Fruit fly (Drosophila melanogaster): ENCODE data around the gene Regnase-1.

Regnase-1 gene

DNA sequence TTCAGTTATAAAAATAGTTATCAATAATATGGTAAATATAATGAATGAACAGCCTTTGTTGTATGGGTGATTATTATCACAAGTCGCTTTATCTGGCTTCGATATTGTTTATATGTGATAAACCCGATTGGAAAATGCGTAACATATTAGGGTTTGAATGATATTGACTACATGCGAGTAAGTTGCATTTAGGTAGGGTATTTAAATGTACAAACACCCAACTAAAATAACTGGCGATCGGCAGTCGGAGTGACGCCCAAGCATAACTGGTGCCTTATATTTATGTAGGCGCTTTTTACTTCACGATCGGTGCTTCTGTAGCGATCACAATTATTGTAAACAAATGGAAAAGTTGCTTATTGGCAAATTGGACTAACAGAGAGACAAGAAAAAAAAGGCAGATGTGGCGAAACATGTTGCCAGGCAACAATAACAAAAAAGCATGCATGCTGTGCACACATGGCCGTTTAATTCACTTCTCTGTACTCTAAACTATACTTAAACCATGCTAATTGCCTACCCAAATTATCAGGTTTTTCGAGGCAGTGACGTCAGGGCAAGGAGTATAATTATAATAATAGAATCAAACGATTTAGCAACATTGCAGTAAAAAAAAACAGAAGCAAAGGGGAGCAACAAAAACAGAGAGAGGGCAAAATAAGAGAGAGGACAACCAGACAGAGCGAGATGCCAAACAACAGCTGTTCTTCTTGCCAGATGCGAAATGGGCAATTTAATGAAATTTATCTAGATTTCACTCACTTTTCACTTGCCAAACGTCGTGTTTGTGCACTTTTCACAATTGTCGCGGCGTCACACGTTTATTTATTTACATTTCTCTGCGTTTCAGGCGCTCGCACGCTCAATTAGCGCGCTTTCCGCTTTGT is 28.2 kb downstream of the Regnase-1 start (continued):
- TF ChIP-seq Ada2b (GFP tag; IDR thresholded peaks at IDR 0.05): no peak

DNA sequence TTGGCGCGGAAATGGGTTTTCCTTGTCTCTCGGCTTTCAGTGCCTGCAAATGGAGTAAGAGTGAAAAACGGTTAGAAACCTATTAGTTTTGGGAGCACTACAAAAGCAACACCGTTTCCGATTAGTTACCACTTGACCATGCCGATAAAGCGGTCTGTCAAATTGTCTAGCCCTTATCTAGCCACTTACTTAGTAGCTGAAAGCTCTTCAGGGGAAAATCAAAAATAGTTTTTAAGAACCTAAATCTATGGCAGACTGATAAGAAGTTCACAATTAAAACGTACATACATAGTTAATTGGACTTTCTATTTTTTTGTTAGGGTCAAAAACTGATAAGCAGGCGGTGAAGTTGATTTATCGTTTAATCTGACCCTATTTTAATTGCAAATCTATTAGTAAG is 29.2 kb downstream of the Regnase-1 start:
- TF ChIP-seq CG14441 (GFP tag; IDR thresholded peaks at IDR 0.05): no peak
- no peak for TF ChIP-seq CG16779 (GFP tag; IDR thresholded peaks at IDR 0.05)
- no peak for TF ChIP-seq CG12942 (GFP tag; optimal IDR thresholded peaks at IDR 0.05)
- TF ChIP-seq sug (tag; optimal IDR thresholded peaks at IDR 0.05): peak; percentile 82
- no peak for TF ChIP-seq CG6175 (GFP tag; IDR thresholded peaks at IDR 0.05)
- no peak for TF ChIP-seq CHES-1-like (GFP tag; optimal IDR thresholded peaks at IDR 0.05)
- TF ChIP-seq GATAe (GFP tag; conservative IDR thresholded peaks at IDR 0.05): peak; percentile 68
- TF ChIP-seq CG12769 (tag; optimal IDR thresholded peaks at IDR 0.05): peak; percentile 23
- no peak for TF ChIP-seq Dp (GFP tag; optimal IDR thresholded peaks at IDR 0.05)
- TF ChIP-seq CG11398 (GFP tag; optimal IDR thresholded peaks at IDR 0.05): no peak
- TF ChIP-seq CG12299 (tag; optimal IDR thresholded peaks at IDR 0.05): no peak
- TF ChIP-seq eyg (GFP tag; optimal IDR thresholded peaks at IDR 0.05): no peak
- peak; percentile 32; the same call in 1 of the 2 replicates for TF ChIP-seq sens-2 (GFP tag; IDR thresholded peaks at IDR 0.05)
- no peak for TF ChIP-seq chn (GFP tag; optimal IDR thresholded peaks at IDR 0.05)
- TF ChIP-seq sens (GFP tag): peak; percentile 2
- TF ChIP-seq CG34376 (GFP tag; optimal IDR thresholded peaks at IDR 0.05): peak; percentile 35
- TF ChIP-seq grn (GFP tag; optimal IDR thresholded peaks at IDR 0.05): peak; percentile 74
- TF ChIP-seq psq (GFP tag; optimal IDR thresholded peaks at IDR 0.05): no peak
- no peak for TF ChIP-seq Hey (tag; optimal IDR thresholded peaks at IDR 0.05)
- no peak for TF ChIP-seq TFAM (GFP tag; optimal IDR thresholded peaks at IDR 0.05)
- TF ChIP-seq Poxn (GFP tag; IDR thresholded peaks at IDR 0.05): no peak
- 0 out of 4 replicates have a peak, but pooled peaks have one; percentile 31 for TF ChIP-seq chinmo (GFP tag; IDR thresholded peaks at IDR 0.05; ENCODE audit: partially characterized antibody)
- peak; percentile 67 for TF ChIP-seq Vsx1 (GFP tag; optimal IDR thresholded peaks at IDR 0.05)
- TF ChIP-seq vnd (GFP tag; IDR thresholded peaks at IDR 0.05; ENCODE audit: partially characterized antibody): peak; percentile 41; the same call in 1 of the 3 replicates
- peak in 1 of 2 experiments; percentile 65 for TF ChIP-seq Hr78 (GFP tag; optimal IDR thresholded peaks at IDR 0.05)
- TF ChIP-seq Rx (GFP tag; IDR thresholded peaks at IDR 0.05): no peak
- no peak for TF ChIP-seq CG10431 (GFP tag; optimal IDR thresholded peaks at IDR 0.05)
- TF ChIP-seq mirr (GFP tag; optimal IDR thresholded peaks at IDR 0.05): peak; percentile 91
- TF ChIP-seq lab (GFP tag; optimal IDR thresholded peaks at IDR 0.05): peak; percentile 36
- no peak for TF ChIP-seq chm (GFP tag; IDR thresholded peaks at IDR 0.05)
- no peak for TF ChIP-seq CG17912 (GFP tag; optimal IDR thresholded peaks at IDR 0.05)
- TF ChIP-seq CG1024 (GFP tag; IDR thresholded peaks at IDR 0.05): no peak
- TF ChIP-seq exex (tag; optimal IDR thresholded peaks at IDR 0.05): peak; percentile 98
- no peak for TF ChIP-seq Opbp (GFP tag; IDR thresholded peaks at IDR 0.05; ENCODE audit: partially characterized antibody)

DNA sequence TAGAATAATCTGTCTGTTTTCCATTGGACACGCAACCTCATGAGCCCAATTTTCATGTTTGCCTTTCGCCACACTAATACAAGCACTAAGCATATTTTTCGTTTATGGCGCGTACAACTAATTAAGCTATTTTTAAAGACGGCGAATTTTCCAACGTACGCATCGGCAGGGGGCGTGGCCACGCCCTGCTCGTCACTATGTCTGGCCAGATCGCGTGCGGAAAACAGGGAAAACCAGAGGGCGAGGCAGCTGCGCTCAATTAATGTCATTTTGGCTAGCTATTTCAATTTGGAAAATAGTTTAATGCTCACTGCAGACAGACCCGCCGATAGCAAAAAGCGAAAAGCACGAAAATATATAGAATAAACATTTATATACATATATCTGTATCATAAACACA is 31.2 kb downstream of the Regnase-1 start:
- TF ChIP-seq Dip2 (GFP tag; IDR thresholded peaks at IDR 0.05) (no peak), CG2889 (GFP tag; IDR thresholded peaks at IDR 0.05) (no peak), sr (GFP tag; IDR thresholded peaks at IDR 0.05) (peak; percentile 31; the same call in 1 of the 3 replicates), hbn (GFP tag; IDR thresholded peaks at IDR 0.05; ENCODE audit: partially characterized antibody) (no peak), CG3065 (GFP tag; optimal IDR thresholded peaks at IDR 0.05) (peak; percentile 15), croc (GFP tag; conservative IDR thresholded peaks at IDR 0.05) (no peak), CG12769 (tag; optimal IDR thresholded peaks at IDR 0.05) (peak; percentile 62), cwo (GFP tag; optimal IDR thresholded peaks at IDR 0.05) (peak; percentile 36), Ets65A (GFP tag) (peak; percentile 62), Med (GFP tag) (peak; percentile 79), sd (tag; optimal IDR thresholded peaks at IDR 0.05) (peak; percentile 69)
